Worm (Caenorhabditis elegans): ENCODE results near the gene asd-1.

The asd-1 gene

ce11 chrIII:4241181-4241580 is 44.1 kb downstream of the asd-1 start:
- TF ChIP-seq hlh-1 (tag; optimal IDR thresholded peaks at IDR 0.05): no peak
- TF ChIP-seq mls-2 (tag; optimal IDR thresholded peaks at IDR 0.05): no peak
- TF ChIP-seq mep-1 (tag; optimal IDR thresholded peaks at IDR 0.05): no peak
- no peak for TF ChIP-seq nhr-2 (tag; optimal IDR thresholded peaks at IDR 0.05)
- TF ChIP-seq nhr-76 (tag; optimal IDR thresholded peaks at IDR 0.05): no peak
- TF ChIP-seq ham-2 (GFP tag; optimal IDR thresholded peaks at IDR 0.05): no peak
- TF ChIP-seq elt-1 (tag; optimal IDR thresholded peaks at IDR 0.05; ENCODE audit: borderline replicate concordance, insufficient read depth): peak; percentile 54
- TF ChIP-seq flh-1 (GFP tag; optimal IDR thresholded peaks at IDR 0.05): no peak

- peak; percentile 60 for TF ChIP-seq zip-8 (tag; optimal IDR thresholded peaks at IDR 0.05)
- TF ChIP-seq unc-120 (tag; optimal IDR thresholded peaks at IDR 0.05; ENCODE audit: poor library complexity, severe bottlenecking): no peak
Observed at ce11 chrIII:4242225-4242862, 45.3 kb downstream of the asd-1 start, which contains the start of gene F43C1.7. F43C1.7 (minus strand) TSS chrIII:4242575.

ce11 chrIII:4243461-4243860 is 46.4 kb downstream of the asd-1 start, which contains the start of gene mrpl-21:
mrpl-21 (minus strand) TSS chrIII:4243561.
- TF ChIP-seq elt-1 (tag; optimal IDR thresholded peaks at IDR 0.05; ENCODE audit: borderline replicate concordance, insufficient read depth) (no peak), sem-2 (GFP tag; optimal IDR thresholded peaks at IDR 0.05) (no peak), nhr-28 (tag; optimal IDR thresholded peaks at IDR 0.05) (no peak), lin-13 (tag; optimal IDR thresholded peaks at IDR 0.05) (no peak), ham-2 (GFP tag; optimal IDR thresholded peaks at IDR 0.05) (no peak), mab-5 (tag; optimal IDR thresholded peaks at IDR 0.05) (no peak), M03D4.4 (tag; optimal IDR thresholded peaks at IDR 0.05) (no peak), ceh-43 (GFP tag; optimal IDR thresholded peaks at IDR 0.05) (no peak), elt-3 (tag; optimal IDR thresholded peaks at IDR 0.05) (no peak), lsy-2 (tag; optimal IDR thresholded peaks at IDR 0.05) (no peak), ztf-11 (tag; optimal IDR thresholded peaks at IDR 0.05) (no peak), nhr-237 (tag; optimal IDR thresholded peaks at IDR 0.05) (no peak)

ce11 chrIII:4244285-4244684 is 47.2 kb downstream of the asd-1 start, which contains the start of gene zhit-2:
zhit-2 (minus strand) TSS chrIII:4244385.
- no peak for TF ChIP-seq unc-120 (tag; optimal IDR thresholded peaks at IDR 0.05; ENCODE audit: poor library complexity, severe bottlenecking)
- TF ChIP-seq lin-32 (GFP tag; optimal IDR thresholded peaks at IDR 0.05): no peak
- no peak for TF ChIP-seq elt-1 (tag; optimal IDR thresholded peaks at IDR 0.05; ENCODE audit: borderline replicate concordance, insufficient read depth)
- TF ChIP-seq blmp-1 (tag; optimal IDR thresholded peaks at IDR 0.05): no peak
- no peak for TF ChIP-seq ceh-39 (tag; optimal IDR thresholded peaks at IDR 0.05)
- no peak for TF ChIP-seq sem-2 (GFP tag; optimal IDR thresholded peaks at IDR 0.05)
- TF ChIP-seq elt-3 (tag; optimal IDR thresholded peaks at IDR 0.05): no peak
- TF ChIP-seq ceh-43 (GFP tag; optimal IDR thresholded peaks at IDR 0.05): no peak
- no peak for TF ChIP-seq cnd-1 (tag; optimal IDR thresholded peaks at IDR 0.05)
- no peak for TF ChIP-seq M03D4.4 (tag; optimal IDR thresholded peaks at IDR 0.05)
- TF ChIP-seq nhr-12 (tag; optimal IDR thresholded peaks at IDR 0.05): no peak
- TF ChIP-seq lsy-2 (tag; optimal IDR thresholded peaks at IDR 0.05): no peak
- TF ChIP-seq snpc-4 (tag; optimal IDR thresholded peaks at IDR 0.05): no peak
- TF ChIP-seq hlh-1 (tag; optimal IDR thresholded peaks at IDR 0.05): no peak

ce11 chrIII:4247571-4247970 is 50.5 kb downstream of the asd-1 start, which contains the start of gene Y44F5A.1:
Y44F5A.1 (minus strand) TSS chrIII:4247671.
- no peak for TF ChIP-seq elt-1 (tag; optimal IDR thresholded peaks at IDR 0.05; ENCODE audit: borderline replicate concordance, insufficient read depth)
- TF ChIP-seq mls-2 (tag; optimal IDR thresholded peaks at IDR 0.05): no peak
- no peak for TF ChIP-seq nhr-2 (tag; optimal IDR thresholded peaks at IDR 0.05)
- no peak for TF ChIP-seq ceh-43 (GFP tag; optimal IDR thresholded peaks at IDR 0.05)
- no peak for TF ChIP-seq ham-2 (GFP tag; optimal IDR thresholded peaks at IDR 0.05)
- no peak for TF ChIP-seq nhr-12 (tag; optimal IDR thresholded peaks at IDR 0.05)
- no peak for TF ChIP-seq mab-5 (tag; optimal IDR thresholded peaks at IDR 0.05)
- TF ChIP-seq ces-1 (GFP tag; optimal IDR thresholded peaks at IDR 0.05): no peak
- TF ChIP-seq snpc-4 (tag; optimal IDR thresholded peaks at IDR 0.05): no peak
- TF ChIP-seq unc-120 (tag; optimal IDR thresholded peaks at IDR 0.05; ENCODE audit: poor library complexity, severe bottlenecking): no peak
- TF ChIP-seq blmp-1 (tag; optimal IDR thresholded peaks at IDR 0.05): no peak
- no peak for TF ChIP-seq tbx-8 (GFP tag; optimal IDR thresholded peaks at IDR 0.05)
- no peak for TF ChIP-seq cnd-1 (tag; optimal IDR thresholded peaks at IDR 0.05)
- TF ChIP-seq unc-62 (GFP tag; optimal IDR thresholded peaks at IDR 0.05): no peak
- TF ChIP-seq elt-3 (tag; optimal IDR thresholded peaks at IDR 0.05): no peak
- TF ChIP-seq ceh-39 (tag; optimal IDR thresholded peaks at IDR 0.05): no peak
- TF ChIP-seq lsy-2 (tag; optimal IDR thresholded peaks at IDR 0.05): no peak
- no peak for TF ChIP-seq sem-2 (GFP tag; optimal IDR thresholded peaks at IDR 0.05)

Measured in whole organism, mixed stage, embryonic.